Fruit fly (Drosophila melanogaster) whole organism, embryonic: ENCODE results near the gene CG5835.

Source experiments
- Awh ChIP-seq: fragments of 200-800 bp; sonication (Bioruptor generic); IDR thresholded peaks from 2 replicates; pipeline ENCODE4, ENCODE4 v1.3.6; 2022; ENCODE audit warnings: missing biosample characterization, missing genetic modification characterization
- Bgb ChIP-seq: fragments of 200-800 bp; sonication (Bioruptor generic); IDR thresholded peaks from 2 replicates; pipeline ENCODE4 v1.3.6; 2022; ENCODE audit warnings: missing biosample characterization, missing genetic modification characterization; ENCODE audit not compliant: partially characterized antibody
- Bteb2 ChIP-seq: fragments of 200-800 bp; sonication (Bioruptor generic); optimal IDR thresholded peaks from 2 replicates; lab custom pipeline; 2016; ENCODE audit warnings: missing biosample characterization, missing genetic modification characterization
- CG10274 ChIP-seq: fragments of 200-800 bp; sonication (Bioruptor generic); optimal IDR thresholded peaks from 3 replicates; lab custom pipeline; 2017; ENCODE audit warnings: missing biosample characterization, mild to moderate bottlenecking, missing genetic modification characterization
- CG13775 ChIP-seq: fragments of 200-800 bp; sonication (Bioruptor generic); optimal IDR thresholded peaks from 3 replicates; lab custom pipeline; 2017; ENCODE audit warnings: missing biosample characterization, mild to moderate bottlenecking, missing genetic modification characterization
- CG14441 ChIP-seq: fragments of 200-800 bp; sonication (Bioruptor generic); IDR thresholded peaks from 2 replicates; pipeline ENCODE4 v1.3.6; 2022; ENCODE audit warnings: missing biosample characterization, missing genetic modification characterization
- CG15073 ChIP-seq: fragments of 200-800 bp; sonication (Bioruptor generic); optimal IDR thresholded peaks from 2 replicates; lab custom pipeline; 2016; ENCODE audit warnings: missing biosample characterization, missing genetic modification characterization
- CG15479 ChIP-seq: fragments of 200-800 bp; sonication (Bioruptor generic); optimal IDR thresholded peaks from 3 replicates; lab custom pipeline; 2019; ENCODE audit warnings: missing biosample characterization, mild to moderate bottlenecking, missing genetic modification characterization, moderate library complexity
- CG18262 ChIP-seq: fragments of 200-800 bp; optimal IDR thresholded peaks from 3 replicates; lab custom pipeline; 2019; ENCODE audit warnings: missing biosample characterization, mild to moderate bottlenecking, missing genetic modification characterization, moderate library complexity
- CG18599 ChIP-seq: fragments of 200-800 bp; sonication (Bioruptor generic); optimal IDR thresholded peaks from 3 replicates; lab custom pipeline; 2017; ENCODE audit warnings: missing biosample characterization, missing genetic modification characterization, mild to moderate bottlenecking, moderate library complexity, missing genetic modification reagents
- CG18619 ChIP-seq: fragments of 200-800 bp; sonication (Bioruptor generic); optimal IDR thresholded peaks from 3 replicates; lab custom pipeline; 2017; ENCODE audit warnings: missing biosample characterization, mild to moderate bottlenecking, missing genetic modification characterization
- CG2120 ChIP-seq: fragments of 200-800 bp; sonication (Bioruptor generic); optimal IDR thresholded peaks from 3 replicates; lab custom pipeline; 2016; ENCODE audit warnings: missing biosample characterization, missing genetic modification characterization
- CG31224 ChIP-seq: fragments of 200-800 bp; sonication (Bioruptor generic); IDR thresholded peaks from 2 replicates; pipeline ENCODE4 v1.3.6; 2022; ENCODE audit warnings: missing biosample characterization, missing genetic modification characterization
- CG32532 ChIP-seq: fragments of 200-800 bp; sonication (Bioruptor generic); IDR thresholded peaks from 2 replicates; pipeline ENCODE4 v1.3.6; 2022; ENCODE audit warnings: missing biosample characterization, missing genetic modification characterization
- CG32767 ChIP-seq: fragments of 200-800 bp; sonication (Bioruptor generic); IDR thresholded peaks from 2 replicates; pipeline ENCODE4 v1.3.6; 2022; ENCODE audit warnings: missing biosample characterization, missing genetic modification characterization
- CG3407 ChIP-seq: fragments of 200-800 bp; sonication (Bioruptor generic); optimal IDR thresholded peaks from 2 replicates; lab custom pipeline; 2018; ENCODE audit warnings: missing biosample characterization, mild to moderate bottlenecking, missing genetic modification characterization
- CG3995 ChIP-seq: fragments of 200-800 bp; sonication (Bioruptor generic); optimal IDR thresholded peaks from 3 replicates; lab custom pipeline; 2016; ENCODE audit warnings: missing biosample characterization, missing genetic modification characterization
- CG4404 ChIP-seq: fragments of 200-800 bp; sonication (Bioruptor generic); IDR thresholded peaks from 2 replicates; pipeline ENCODE4 v1.3.6; 2022; ENCODE audit warnings: missing biosample characterization, missing genetic modification characterization
- CG4854 ChIP-seq: fragments of 200-800 bp; sonication (Bioruptor generic); optimal IDR thresholded peaks from 2 replicates; lab custom pipeline; 2016; ENCODE audit warnings: missing biosample characterization, missing genetic modification characterization, inconsistent platforms
- CG8944 ChIP-seq: fragments of 200-800 bp; sonication (Bioruptor generic); optimal IDR thresholded peaks from 3 replicates; lab custom pipeline; 2016; ENCODE audit warnings: missing biosample characterization, missing genetic modification characterization
- CG9437 ChIP-seq: fragments of 200-800 bp; sonication (Bioruptor generic); optimal IDR thresholded peaks from 2 replicates; lab custom pipeline; 2018; ENCODE audit warnings: missing biosample characterization, mild to moderate bottlenecking, missing genetic modification characterization
- CG9727 ChIP-seq: fragments of 200-800 bp; sonication (Bioruptor generic); optimal IDR thresholded peaks from 3 replicates; lab custom pipeline; 2017; ENCODE audit warnings: missing biosample characterization, mild to moderate bottlenecking, missing genetic modification characterization
- D ChIP-seq, 2 experiments: fragments of 200-800 bp in 1 of 2; fragments of >200 bp in 1 of 2; sonication (Bioruptor generic) in 1 of 2; optimal IDR thresholded peaks; 2 replicates in 1 of 2; 3 replicates in 1 of 2; lab custom pipeline; 2017; ENCODE audit warnings: mild to moderate bottlenecking in 1 of 2, missing biosample characterization in 1 of 2, missing genetic modification characterization in 1 of 2, missing genetic modification reagents in 1 of 2
- D19B ChIP-seq: fragments of 200-800 bp; sonication (Bioruptor generic); optimal IDR thresholded peaks from 2 replicates; lab custom pipeline; 2017; ENCODE audit warnings: missing biosample characterization, mild to moderate bottlenecking, missing genetic modification characterization
- Dbx ChIP-seq: fragments of 200-800 bp; sonication (Bioruptor generic); IDR thresholded peaks from 3 replicates; pipeline ENCODE4 v1.3.6; 2022; ENCODE audit warnings: missing biosample characterization, missing genetic modification characterization
- Deaf1 ChIP-seq: fragments of 200-800 bp; optimal IDR thresholded peaks from 3 replicates; lab custom pipeline; 2019; ENCODE audit warnings: missing biosample characterization, mild to moderate bottlenecking, missing genetic modification characterization, moderate library complexity
- Dip2 ChIP-seq: fragments of 200-800 bp; sonication (Bioruptor generic); IDR thresholded peaks from 2 replicates; pipeline ENCODE4 v1.3.6; 2022; ENCODE audit warnings: missing biosample characterization, missing genetic modification characterization
- Dip3 ChIP-seq: fragments of 200-800 bp; sonication (Bioruptor generic); optimal IDR thresholded peaks from 3 replicates; lab custom pipeline; 2016; ENCODE audit warnings: missing biosample characterization, missing genetic modification characterization
- Hr39 ChIP-seq: fragments of >200 bp; optimal IDR thresholded peaks from 2 replicates; lab custom pipeline; 2017
- Lpt ChIP-seq: fragments of >200 bp; optimal IDR thresholded peaks from 2 replicates; lab custom pipeline; 2018; ENCODE audit warnings: missing biosample characterization, missing genetic modification characterization
- Mrtf ChIP-seq: fragments of 200-800 bp; sonication (Bioruptor generic); IDR thresholded peaks from 3 replicates; pipeline ENCODE4 v1.3.6; 2022; ENCODE audit warnings: missing biosample characterization, missing genetic modification characterization
- PHDP ChIP-seq: fragments of 200-800 bp; sonication (Bioruptor generic); optimal IDR thresholded peaks from 3 replicates; lab custom pipeline; 2018; ENCODE audit warnings: missing biosample characterization, mild to moderate bottlenecking, missing genetic modification characterization, moderate library complexity
- Ptx1 ChIP-seq: fragments of 200-800 bp; sonication (Bioruptor generic); IDR thresholded peaks from 2 replicates; pipeline ENCODE4 v1.3.6; 2022; ENCODE audit warnings: missing biosample characterization, missing genetic modification characterization
- Ravus ChIP-seq: fragments of 200-800 bp; sonication (Bioruptor generic); IDR thresholded peaks from 2 replicates; pipeline ENCODE4 v1.3.6; 2022; ENCODE audit warnings: missing biosample characterization, missing genetic modification characterization
- Six4 ChIP-seq: fragments of 200-800 bp; sonication (Bioruptor generic); optimal IDR thresholded peaks from 2 replicates; lab custom pipeline; 2016; ENCODE audit warnings: missing biosample characterization, missing genetic modification characterization
- Spps ChIP-seq: fragments of 200-800 bp; sonication (Bioruptor generic); optimal IDR thresholded peaks from 2 replicates; lab custom pipeline; 2018; ENCODE audit warnings: missing biosample characterization, mild to moderate bottlenecking, missing genetic modification characterization
- Sry-β ChIP-seq: fragments of 200-800 bp; sonication (Bioruptor generic); optimal IDR thresholded peaks from 2 replicates; lab custom pipeline; 2018; ENCODE audit warnings: missing biosample characterization, mild to moderate bottlenecking, missing genetic modification characterization, moderate library complexity
- Ssrp ChIP-seq: fragments of 200-800 bp; sonication (Bioruptor generic); optimal IDR thresholded peaks from 2 replicates; lab custom pipeline; 2018; ENCODE audit warnings: missing biosample characterization, mild to moderate bottlenecking, missing genetic modification characterization, moderate library complexity
- ap ChIP-seq: fragments of 200-800 bp; sonication (Bioruptor generic); IDR thresholded peaks from 2 replicates; pipeline ENCODE4 v1.3.6; 2022; ENCODE audit warnings: missing biosample characterization, missing genetic modification characterization
- br ChIP-seq: fragments of >200 bp; optimal IDR thresholded peaks from 2 replicates; lab custom pipeline; 2017
- btn ChIP-seq: fragments of 200-800 bp; sonication (Bioruptor generic); optimal IDR thresholded peaks from 2 replicates; lab custom pipeline; 2016; ENCODE audit warnings: missing biosample characterization, missing genetic modification characterization
- cad ChIP-seq: fragments of >200 bp; optimal IDR thresholded peaks from 2 replicates; lab custom pipeline; 2017; ENCODE audit warnings: missing biosample characterization, missing genetic modification characterization
- fd3F ChIP-seq: fragments of 200-800 bp; sonication (Bioruptor generic); optimal IDR thresholded peaks from 2 replicates; lab custom pipeline; 2018; ENCODE audit warnings: missing biosample characterization, mild to moderate bottlenecking, missing genetic modification characterization, moderate library complexity
- gfzf ChIP-seq: fragments of 200-800 bp; sonication (Bioruptor generic); optimal IDR thresholded peaks from 2 replicates; lab custom pipeline; 2016; ENCODE audit warnings: missing biosample characterization, mild to moderate bottlenecking, missing genetic modification characterization, moderate library complexity
- kay ChIP-seq: fragments of 200-800 bp; sonication (Bioruptor generic); optimal IDR thresholded peaks from 2 replicates; lab custom pipeline; 2016; ENCODE audit warnings: missing biosample characterization, missing genetic modification characterization
- maf-S ChIP-seq: fragments of 200-800 bp; sonication (Bioruptor generic); optimal IDR thresholded peaks from 2 replicates; lab custom pipeline; 2016; ENCODE audit warnings: missing biosample characterization, missing genetic modification characterization
- p53 ChIP-seq: fragments of 200-800 bp; sonication (Bioruptor generic); optimal IDR thresholded peaks from 2 replicates; lab custom pipeline; 2016; ENCODE audit warnings: missing biosample characterization, missing genetic modification characterization
- seq ChIP-seq: fragments of 200-800 bp; sonication (Bioruptor generic); IDR thresholded peaks from 2 replicates; pipeline ENCODE4 v1.3.6; 2022; ENCODE audit warnings: missing biosample characterization, missing genetic modification characterization
- slbo ChIP-seq: fragments of 200-800 bp; sonication (Bioruptor generic); IDR thresholded peaks from 2 replicates; pipeline ENCODE4 v1.3.6; 2022; ENCODE audit warnings: missing biosample characterization, missing genetic modification characterization
- stc ChIP-seq: fragments of 200-800 bp; sonication (Bioruptor generic); IDR thresholded peaks from 2 replicates; pipeline ENCODE4 v1.3.6; 2022; ENCODE audit warnings: missing biosample characterization, missing genetic modification characterization
- ttk ChIP-seq: fragments of 200-800 bp; sonication (Bioruptor generic); IDR thresholded peaks from 2 replicates; pipeline ENCODE4 v2.1.2; 2022; ENCODE audit warnings: missing biosample characterization, missing genetic modification characterization
- wor ChIP-seq: fragments of 200-800 bp; sonication (Bioruptor generic); IDR thresholded peaks from 2 replicates; pipeline ENCODE4 v1.3.6; 2022; ENCODE audit warnings: missing biosample characterization, missing genetic modification characterization
- zen2 ChIP-seq: fragments of 200-800 bp; sonication (Bioruptor generic); IDR thresholded peaks from 3 replicates; pipeline ENCODE4 v1.3.6; 2022; ENCODE audit warnings: missing biosample characterization, missing genetic modification characterization; ENCODE audit not compliant: partially characterized antibody

CG5835 gene

DNA sequence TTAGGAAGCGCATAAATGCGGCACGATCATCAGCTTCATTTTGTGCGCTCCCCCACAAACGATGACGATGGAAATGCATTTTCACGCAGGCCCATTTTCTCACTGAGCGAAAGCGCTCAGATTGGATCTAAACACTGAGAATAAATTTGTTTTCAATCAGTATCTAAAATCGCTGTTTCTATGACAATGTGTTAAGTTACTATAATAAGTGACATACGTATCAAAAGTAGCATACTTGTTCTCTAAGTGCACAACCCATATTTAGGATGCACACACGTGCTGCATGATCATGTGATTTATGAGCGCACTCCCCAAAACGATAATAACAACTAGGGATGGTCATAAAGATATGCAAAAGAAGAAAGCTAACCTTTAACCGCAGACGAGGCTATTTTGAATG, 45.4 kb downstream of the CG5835 start:
- TF ChIP-seq btn (GFP tag; lab: Kevin White, UChicago) (no peak), CG14441 (GFP tag; lab: Robert Waterston, UW) (no peak), CG10274 (GFP tag; lab: Kevin White, UChicago) (no peak), Awh (GFP tag; lab: Robert Waterston, UW) (0 out of 2 replicates have a peak, but pooled peaks have one; percentile 14), fd3F (GFP tag; lab: Kevin White, UChicago) (no peak), Dip3 (GFP tag; lab: Kevin White, UChicago) (no peak), CG3995 (GFP tag; lab: Kevin White, UChicago) (no peak), CG9727 (GFP tag; lab: Kevin White, UChicago) (no peak), CG4854 (GFP tag; lab: Kevin White, UChicago) (no peak), PHDP (tag; lab: Kevin White, UChicago) (no peak), Six4 (GFP tag; lab: Kevin White, UChicago) (no peak), seq (GFP tag; lab: Robert Waterston, UW) (no peak), slbo (GFP tag; lab: Robert Waterston, UW) (0 out of 2 replicates have a peak, but pooled peaks have one; percentile 4), Ptx1 (GFP tag; lab: Robert Waterston, UW) (no peak), ap (GFP tag; lab: Robert Waterston, UW) (no peak), Dbx (GFP tag; lab: Robert Waterston, UW) (no peak), Sry-β (GFP tag; lab: Kevin White, UChicago) (no peak), CG18619 (no peak), maf-S (GFP tag; lab: Kevin White, UChicago) (no peak), CG8944 (GFP tag; lab: Kevin White, UChicago) (no peak), Deaf1 (tag; lab: Kevin White, UChicago) (no peak), CG4404 (no peak), Lpt (no peak), CG18599 (GFP tag; lab: Kevin White, UChicago) (no peak), ttk (GFP tag; lab: Robert Waterston, UW) (no peak), D19B (GFP tag; lab: Kevin White, UChicago) (no peak), br (lab: Kevin White, UChicago) (no peak), cad (GFP tag; lab: Kevin White, UChicago) (no peak), D (optimal IDR thresholded peaks at IDR 0.05; lab: Kevin White, UChicago) (no peak), D (GFP tag; optimal IDR thresholded peaks at IDR 0.05; lab: Kevin White, UChicago) (no peak), p53 (GFP tag; lab: Kevin White, UChicago) (no peak), CG31224 (GFP tag; lab: Robert Waterston, UW) (no peak), CG32767 (GFP tag; lab: Robert Waterston, UW) (no peak), Bteb2 (GFP tag; lab: Kevin White, UChicago) (no peak), CG32532 (GFP tag; lab: Robert Waterston, UW) (no peak), Mrtf (GFP tag; lab: Robert Waterston, UW) (no peak), Hr39 (lab: Kevin White, UChicago) (no peak), CG9437 (GFP tag; lab: Kevin White, UChicago) (no peak), gfzf (no peak), Spps (no peak), CG15479 (no peak), CG2120 (GFP tag; lab: Kevin White, UChicago) (no peak), Bgb (GFP tag; lab: Robert Waterston, UW) (no peak), CG15073 (GFP tag; lab: Kevin White, UChicago) (no peak), Ssrp (peak; percentile 23), wor (no peak), kay (GFP tag; lab: Kevin White, UChicago) (no peak), stc (no peak), CG18262 (tag; lab: Kevin White, UChicago) (peak; percentile 65), Ravus (GFP tag; lab: Robert Waterston, UW) (no peak), CG13775 (GFP tag; lab: Kevin White, UChicago) (no peak), zen2 (GFP tag; lab: Robert Waterston, UW) (no peak), CG3407 (no peak), Dip2 (GFP tag; lab: Robert Waterston, UW) (no peak)
